Fruit fly (Drosophila melanogaster): ENCODE results near the gene Edem2.

Gene Edem2

dm6 chr2L:13191894-13192293 lies at the start of gene Edem2, which contains the start of gene CG16974 (continued):
- TF ChIP-seq bsh (GFP tag; optimal IDR thresholded peaks at IDR 0.05) (no peak), rib (GFP tag; IDR thresholded peaks at IDR 0.05) (peak; percentile 65), Tbp (GFP tag; optimal IDR thresholded peaks at IDR 0.05) (no peak), Lim3 (GFP tag; IDR thresholded peaks at IDR 0.05) (no peak), zfh2 (GFP tag; optimal IDR thresholded peaks at IDR 0.05) (peak; percentile 58), knrl (GFP tag; IDR thresholded peaks at IDR 0.05; ENCODE audit: partially characterized antibody) (peak; percentile 48), CG6254 (GFP tag; optimal IDR thresholded peaks at IDR 0.05) (no peak), Drgx (GFP tag; IDR thresholded peaks at IDR 0.05) (no peak), CG7987 (GFP tag; optimal IDR thresholded peaks at IDR 0.05) (peak; percentile 69), pros (GFP tag; optimal IDR thresholded peaks at IDR 0.05) (no peak), CG4404 (GFP tag; IDR thresholded peaks at IDR 0.05) (peak; percentile 71), gsb-n (tag; optimal IDR thresholded peaks at IDR 0.05) (no peak), ash1 (GFP tag; optimal IDR thresholded peaks at IDR 0.05) (no peak), Antp (GFP tag; optimal IDR thresholded peaks at IDR 0.05) (no peak), dm (GFP tag; optimal IDR thresholded peaks at IDR 0.05) (peak; percentile 5), Neu2 (GFP tag; optimal IDR thresholded peaks at IDR 0.05; ENCODE audit: borderline replicate concordance) (no peak), CG15696 (tag; optimal IDR thresholded peaks at IDR 0.05) (no peak), CG3995 (GFP tag; optimal IDR thresholded peaks at IDR 0.05) (peak; percentile 60), ap (GFP tag; IDR thresholded peaks at IDR 0.05) (peak; percentile 63), gfzf (GFP tag; optimal IDR thresholded peaks at IDR 0.05) (peak; percentile 73), Bgb (GFP tag; IDR thresholded peaks at IDR 0.05; ENCODE audit: partially characterized antibody) (no peak), D (optimal IDR thresholded peaks at IDR 0.05) (no peak), D (GFP tag; optimal IDR thresholded peaks at IDR 0.05) (no peak), CG17186 (GFP tag; optimal IDR thresholded peaks at IDR 0.05) (peak; percentile 28), nerfin-1 (tag; optimal IDR thresholded peaks at IDR 0.05) (no peak), wek (GFP tag; optimal IDR thresholded peaks at IDR 0.05) (no peak), salm (tag; optimal IDR thresholded peaks at IDR 0.05) (peak; percentile 46), CG18619 (GFP tag; optimal IDR thresholded peaks at IDR 0.05) (no peak), Optix (GFP tag; IDR thresholded peaks at IDR 0.05) (peak; percentile 61; the same call in 1 of the 3 replicates), ssp (GFP tag; IDR thresholded peaks at IDR 0.05) (peak; percentile 67), jing (GFP tag; optimal IDR thresholded peaks at IDR 0.05) (no peak), CG8089 (GFP tag; optimal IDR thresholded peaks at IDR 0.05) (no peak), kay (GFP tag; optimal IDR thresholded peaks at IDR 0.05) (peak; percentile 49), Asciz (GFP tag; optimal IDR thresholded peaks at IDR 0.05) (no peak), nom (GFP tag; optimal IDR thresholded peaks at IDR 0.05) (no peak), CG17829 (tag; optimal IDR thresholded peaks at IDR 0.05) (peak; percentile 89), br (optimal IDR thresholded peaks at IDR 0.05) (no peak), Ravus (GFP tag; IDR thresholded peaks at IDR 0.05) (peak; percentile 13; the same call in 1 of the 2 replicates), repo (GFP tag; optimal IDR thresholded peaks at IDR 0.05) (no peak), cato (GFP tag; optimal IDR thresholded peaks at IDR 0.05; ENCODE audit: borderline replicate concordance) (peak; percentile 26), HHEX (GFP tag; optimal IDR thresholded peaks at IDR 0.05) (no peak), CG17568 (GFP tag; optimal IDR thresholded peaks at IDR 0.05) (no peak), CG14014 (GFP tag; IDR thresholded peaks at IDR 0.05) (peak; percentile 72), az2 (GFP tag; optimal IDR thresholded peaks at IDR 0.05) (peak; percentile 79), NK7.1 (GFP tag; optimal IDR thresholded peaks at IDR 0.05) (no peak), Lpt (GFP tag; optimal IDR thresholded peaks at IDR 0.05) (no peak), Sox102F (GFP tag; optimal IDR thresholded peaks at IDR 0.05) (no peak), Kr (GFP tag; optimal IDR thresholded peaks at IDR 0.05) (no peak), tgo (GFP tag; IDR thresholded peaks at IDR 0.05) (peak; percentile 81), mld (GFP tag; IDR thresholded peaks at IDR 0.05; ENCODE audit: partially characterized antibody) (no peak), NFAT (GFP tag; IDR thresholded peaks at IDR 0.05) (peak; percentile 52; the same call in 1 of the 2 replicates), Dref (GFP tag; IDR thresholded peaks at IDR 0.05) (no peak)
